4 worm cellular contexts compared by ENCODE assay signal in the genomic region with DNA sequence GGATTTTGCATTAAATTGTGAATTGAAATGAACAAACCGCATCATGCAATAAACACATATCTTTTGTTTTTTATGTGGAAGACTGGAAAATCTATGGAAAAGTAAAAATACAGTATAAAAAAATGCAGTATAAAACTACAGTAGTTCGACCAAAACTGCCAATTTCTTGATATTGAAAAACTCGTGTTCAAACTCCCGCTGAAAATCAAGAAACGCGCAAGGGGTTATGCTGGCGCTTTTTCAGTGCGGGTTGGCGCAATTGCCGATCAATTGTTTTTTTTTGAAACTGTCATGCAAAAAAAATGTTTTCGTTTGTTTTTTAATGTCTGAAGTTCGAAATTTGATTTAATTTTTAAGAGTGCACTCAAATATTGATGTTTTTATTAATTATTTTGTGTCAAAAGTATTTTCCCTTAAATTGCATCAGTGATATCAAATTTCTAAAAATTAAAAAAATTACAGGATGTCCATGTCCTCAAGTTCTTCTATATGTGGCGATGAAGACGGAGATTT.
A peak's percentile ranks its signal among the peaks of the same experiment; 100 is the strongest.
TF ChIP-seq lines count a peak whose summit lies in the region.

A gene (plus strand): TSS at position 463 of the 513 bp plus-strand sequence.

TF ChIP-seq in whole organism, L2 larva, 48 proteins besides CTCF, POLR2A, EP300 and RAD21 (continued from another document):
- TF ChIP-seq blmp-1 (tag; optimal IDR thresholded peaks at IDR 0.05; lab: Kevin White, UChicago; ENCODE audit: insufficient read depth) (peak; percentile 77), unc-55 (GFP tag; optimal IDR thresholded peaks at IDR 0.05; lab: Kevin White, UChicago) (peak; percentile 98), unc-62 (GFP tag; optimal IDR thresholded peaks at IDR 0.05; lab: Kevin White, UChicago) (peak; percentile 63), R02D3.7 (tag; optimal IDR thresholded peaks at IDR 0.05; lab: Kevin White, UChicago) (peak; percentile 78), ZK546.5 (tag; optimal IDR thresholded peaks at IDR 0.05; lab: Kevin White, UChicago) (peak; percentile 68), C34F6.9 (tag; optimal IDR thresholded peaks at IDR 0.05; lab: Kevin White, UChicago) (peak; percentile 98), lin-11 (tag; optimal IDR thresholded peaks at IDR 0.05; lab: Kevin White, UChicago) (peak; percentile 90), sem-4 (tag; optimal IDR thresholded peaks at IDR 0.05; lab: Kevin White, UChicago) (peak; percentile 95), fos-1 (tag; optimal IDR thresholded peaks at IDR 0.05; lab: Kevin White, UChicago) (peak; percentile 77), ztf-1 (GFP tag; conservative IDR thresholded peaks at IDR 0.05; lab: Robert Waterston, UW) (no peak), sma-9 (GFP tag; optimal IDR thresholded peaks at IDR 0.05; lab: Kevin White, UChicago) (peak; percentile 98), sma-9 (tag; optimal IDR thresholded peaks at IDR 0.05; lab: Kevin White, UChicago) (no peak), nhr-25 (tag; optimal IDR thresholded peaks at IDR 0.05; lab: Kevin White, UChicago) (peak; percentile 97), skn-1 (tag; optimal IDR thresholded peaks at IDR 0.05; lab: Kevin White, UChicago) (peak; percentile 58), sma-3 (GFP tag; optimal IDR thresholded peaks at IDR 0.05; lab: Kevin White, UChicago) (peak; percentile 96), nhr-12 (tag; optimal IDR thresholded peaks at IDR 0.05; lab: Kevin White, UChicago) (peak; percentile 60), mdl-1 (tag; optimal IDR thresholded peaks at IDR 0.05; lab: Kevin White, UChicago) (peak in 1 of 2 experiments; percentile 62), zag-1 (tag; optimal IDR thresholded peaks at IDR 0.05; lab: Kevin White, UChicago) (peak; percentile 85), nhr-21 (tag; optimal IDR thresholded peaks at IDR 0.05; lab: Kevin White, UChicago) (peak; percentile 93), lsy-2 (tag; optimal IDR thresholded peaks at IDR 0.05; lab: Kevin White, UChicago) (peak; percentile 95 to 96), nhr-6 (tag; optimal IDR thresholded peaks at IDR 0.05; lab: Kevin White, UChicago) (peak; percentile 89), mbf-1 (tag; optimal IDR thresholded peaks at IDR 0.05; lab: Kevin White, UChicago) (no peak), unc-39 (tag; optimal IDR thresholded peaks at IDR 0.05; lab: Kevin White, UChicago) (no peak), nhr-23 (tag; optimal IDR thresholded peaks at IDR 0.05; lab: Kevin White, UChicago) (no peak), ama-1 (optimal IDR thresholded peaks at IDR 0.05; lab: Kevin White, UChicago) (peak; percentile 77)
TF ChIP-seq in whole organism, L2 larva: peak in this region for 36.

TF ChIP-seq in whole organism, L4 larva, 104 proteins besides CTCF, POLR2A, EP300 and RAD21 (continued from another document and continues in another):
- TF ChIP-seq mxl-2 (GFP tag; conservative IDR thresholded peaks at IDR 0.05; lab: Robert Waterston, UW) (peak; percentile 80), ceh-44 (GFP tag; IDR thresholded peaks at IDR 0.05; lab: Robert Waterston, UW) (0 out of 2 replicates have a peak, but pooled peaks have one; percentile 20), F44E2.7 (GFP tag; IDR thresholded peaks at IDR 0.05; lab: Robert Waterston, UW) (no peak), nhr-102 (tag; optimal IDR thresholded peaks at IDR 0.05; lab: Kevin White, UChicago) (peak; percentile 97), ama-1 (optimal IDR thresholded peaks at IDR 0.05; lab: Kevin White, UChicago) (no peak), T26A8.4 (GFP tag; IDR thresholded peaks at IDR 0.05; lab: Robert Waterston, UW) (peak; percentile 95), nhr-10 (tag; optimal IDR thresholded peaks at IDR 0.05; lab: Kevin White, UChicago) (no peak), mdl-1 (tag; optimal IDR thresholded peaks at IDR 0.05; lab: Kevin White, UChicago) (peak in 1 of 2 experiments; percentile 51), php-3 (GFP tag; IDR thresholded peaks at IDR 0.05; lab: Robert Waterston, UW) (peak; percentile 80), madf-5 (GFP tag; IDR thresholded peaks at IDR 0.05; lab: Robert Waterston, UW) (no peak), Y48G9A.11 (GFP tag; IDR thresholded peaks at IDR 0.05; lab: Robert Waterston, UW) (peak; percentile 72), ceh-62 (tag; optimal IDR thresholded peaks at IDR 0.05; lab: Kevin White, UChicago) (no peak), nhr-28 (tag; optimal IDR thresholded peaks at IDR 0.05; lab: Kevin White, UChicago) (peak; percentile 83), nhr-48 (tag; optimal IDR thresholded peaks at IDR 0.05; lab: Kevin White, UChicago) (peak; percentile 89), attf-4 (tag; optimal IDR thresholded peaks at IDR 0.05; lab: Kevin White, UChicago) (no peak), daf-8 (GFP tag; IDR thresholded peaks at IDR 0.05; lab: Robert Waterston, UW) (no peak), lin-38 (GFP tag; IDR thresholded peaks at IDR 0.05; lab: Robert Waterston, UW) (peak; percentile 92), vab-7 (GFP tag; IDR thresholded peaks at IDR 0.05; lab: Robert Waterston, UW) (no peak), nhr-42 (GFP tag; IDR thresholded peaks at IDR 0.05; lab: Robert Waterston, UW) (peak; percentile 82), pha-4 (GFP tag; IDR thresholded peaks at IDR 0.05; lab: Robert Waterston, UW) (peak; percentile 89), pha-4 (tag; optimal IDR thresholded peaks at IDR 0.05; lab: Kevin White, UChicago) (peak; percentile 94), fkh-10 (GFP tag; optimal IDR thresholded peaks at IDR 0.05; lab: Kevin White, UChicago) (peak; percentile 86), unc-62 (GFP tag; optimal IDR thresholded peaks at IDR 0.05 in 1 of 2; lab: Kevin White, UChicago) (peak in 1 of 2 experiments; percentile 98), unc-62 (tag; optimal IDR thresholded peaks at IDR 0.05; lab: Kevin White, UChicago) (no peak), F26F4.8 (GFP tag; conservative IDR thresholded peaks at IDR 0.05; lab: Robert Waterston, UW) (no peak), ceh-28 (tag; optimal IDR thresholded peaks at IDR 0.05; lab: Kevin White, UChicago) (no peak), tag-97 (GFP tag; IDR thresholded peaks at IDR 0.05; lab: Robert Waterston, UW) (no peak), mes-2 (tag; optimal IDR thresholded peaks at IDR 0.05; lab: Kevin White, UChicago; ENCODE audit: poor library complexity, severe bottlenecking) (peak; percentile 95), nhr-111 (GFP tag; optimal IDR thresholded peaks at IDR 0.05; lab: Kevin White, UChicago) (no peak), nhr-77 (tag; optimal IDR thresholded peaks at IDR 0.05; lab: Kevin White, UChicago) (peak; percentile 93), F10B5.3 (tag; optimal IDR thresholded peaks at IDR 0.05; lab: Kevin White, UChicago) (peak; percentile 93), F49E8.2 (tag; optimal IDR thresholded peaks at IDR 0.05; lab: Kevin White, UChicago; ENCODE audit: borderline replicate concordance) (peak; percentile 89), sdz-12 (GFP tag; optimal IDR thresholded peaks at IDR 0.05; lab: Kevin White, UChicago) (no peak), zfp-2 (tag; optimal IDR thresholded peaks at IDR 0.05; lab: Kevin White, UChicago) (peak; percentile 65)

TF ChIP-seq in whole organism, late embryonic, 69 proteins besides CTCF, POLR2A, EP300 and RAD21 (continued from another document):
- TF ChIP-seq hlh-6 (tag; optimal IDR thresholded peaks at IDR 0.05; lab: Kevin White, UChicago) (peak; percentile 14), ets-4 (tag; optimal IDR thresholded peaks at IDR 0.05; lab: Kevin White, UChicago) (peak; percentile 6), madf-2 (tag; optimal IDR thresholded peaks at IDR 0.05; lab: Kevin White, UChicago) (peak; percentile 26), ceh-22 (tag; optimal IDR thresholded peaks at IDR 0.05; lab: Kevin White, UChicago) (no peak), lin-11 (tag; optimal IDR thresholded peaks at IDR 0.05; lab: Kevin White, UChicago) (peak; percentile 57), ceh-18 (tag; optimal IDR thresholded peaks at IDR 0.05; lab: Kevin White, UChicago) (peak; percentile 60), ref-2 (tag; optimal IDR thresholded peaks at IDR 0.05; lab: Kevin White, UChicago) (peak; percentile 28), C08G9.2 (tag; optimal IDR thresholded peaks at IDR 0.05; lab: Kevin White, UChicago) (peak; percentile 45), gmeb-2 (tag; optimal IDR thresholded peaks at IDR 0.05; lab: Kevin White, UChicago) (peak; percentile 19), unc-86 (tag; optimal IDR thresholded peaks at IDR 0.05; lab: Kevin White, UChicago) (peak; percentile 68), ceh-34 (tag; optimal IDR thresholded peaks at IDR 0.05; lab: Kevin White, UChicago) (peak; percentile 83), ceh-19 (GFP tag; optimal IDR thresholded peaks at IDR 0.05; lab: Kevin White, UChicago) (no peak), unc-3 (GFP tag; conservative IDR thresholded peaks at IDR 0.05; lab: Robert Waterston, UW) (0 out of 2 replicates have a peak, but pooled peaks have one; percentile 22), unc-3 (tag; optimal IDR thresholded peaks at IDR 0.05; lab: Kevin White, UChicago) (peak; percentile 27), ceh-48 (tag; optimal IDR thresholded peaks at IDR 0.05; lab: Kevin White, UChicago) (peak; percentile 30), nfya-1 (tag; optimal IDR thresholded peaks at IDR 0.05; lab: Kevin White, UChicago) (peak; percentile 78), hlh-8 (tag; optimal IDR thresholded peaks at IDR 0.05; lab: Kevin White, UChicago) (peak; percentile 11), elt-2 (tag; optimal IDR thresholded peaks at IDR 0.05; lab: Kevin White, UChicago) (peak; percentile 92), ceh-30 (tag; optimal IDR thresholded peaks at IDR 0.05; lab: Kevin White, UChicago) (peak; percentile 73), dve-1 (tag; optimal IDR thresholded peaks at IDR 0.05; lab: Kevin White, UChicago) (peak; percentile 46), Y22D7AL.16 (tag; optimal IDR thresholded peaks at IDR 0.05; lab: Kevin White, UChicago) (peak; percentile 33), fax-1 (tag; optimal IDR thresholded peaks at IDR 0.05; lab: Kevin White, UChicago) (peak; percentile 1), nhr-232 (tag; optimal IDR thresholded peaks at IDR 0.05; lab: Kevin White, UChicago) (peak; percentile 6), C38D4.7 (GFP tag; optimal IDR thresholded peaks at IDR 0.05; lab: Kevin White, UChicago) (peak; percentile 24), K09A11.1 (tag; optimal IDR thresholded peaks at IDR 0.05; lab: Kevin White, UChicago; ENCODE audit: insufficient read depth) (peak; percentile 28), ceh-6 (GFP tag; optimal IDR thresholded peaks at IDR 0.05; lab: Kevin White, UChicago) (peak; percentile 43), unc-42 (tag; optimal IDR thresholded peaks at IDR 0.05; lab: Kevin White, UChicago) (peak; percentile 76), syd-9 (tag; optimal IDR thresholded peaks at IDR 0.05; lab: Kevin White, UChicago) (peak; percentile 13), rnt-1 (tag; optimal IDR thresholded peaks at IDR 0.05; lab: Kevin White, UChicago) (peak; percentile 38), ceh-31 (tag; optimal IDR thresholded peaks at IDR 0.05; lab: Kevin White, UChicago) (peak; percentile 60), sdc-2 (tag; optimal IDR thresholded peaks at IDR 0.05; lab: Kevin White, UChicago) (peak; percentile 10), sox-4 (tag; optimal IDR thresholded peaks at IDR 0.05; lab: Kevin White, UChicago) (peak; percentile 56), K02D7.2 (tag; optimal IDR thresholded peaks at IDR 0.05; lab: Kevin White, UChicago) (no peak)

TF ChIP-seq in whole organism, mixed stage, embryonic, 35 proteins besides CTCF, POLR2A, EP300 and RAD21 (continued from another document):
- TF ChIP-seq nhr-237 (tag; optimal IDR thresholded peaks at IDR 0.05; lab: Kevin White, UChicago) = peak; percentile 87
- no peak for TF ChIP-seq tbx-8 (GFP tag; optimal IDR thresholded peaks at IDR 0.05; lab: Kevin White, UChicago)
- peak; percentile 79 for TF ChIP-seq M03D4.4 (tag; optimal IDR thresholded peaks at IDR 0.05; lab: Kevin White, UChicago)
- peak; percentile 59 for TF ChIP-seq ces-1 (GFP tag; optimal IDR thresholded peaks at IDR 0.05; lab: Kevin White, UChicago)
- no peak for TF ChIP-seq snpc-4 (tag; optimal IDR thresholded peaks at IDR 0.05; lab: Kevin White, UChicago)
- peak; percentile 58 for TF ChIP-seq mab-5 (tag; optimal IDR thresholded peaks at IDR 0.05; lab: Kevin White, UChicago)
- TF ChIP-seq bed-3 (GFP tag; optimal IDR thresholded peaks at IDR 0.05; lab: Kevin White, UChicago) = peak; percentile 34
- no peak for TF ChIP-seq sem-2 (GFP tag; optimal IDR thresholded peaks at IDR 0.05; lab: Kevin White, UChicago)
